Fruit fly (Drosophila melanogaster) whole organism, prepupa: ENCODE data around the gene CG42570.

Experiments used
- Blimp-1 ChIP-seq: fragments of 200-800 bp; sonication (Bioruptor generic); optimal IDR thresholded peaks from 3 replicates; lab custom pipeline; 2017; ENCODE audit warnings: missing biosample characterization, missing genetic modification characterization, mild to moderate bottlenecking, moderate library complexity, missing genetic modification reagents
- CG10631 ChIP-seq: fragments of 200-800 bp; sonication (Bioruptor generic); optimal IDR thresholded peaks from 2 replicates; lab custom pipeline; 2016; ENCODE audit warnings: missing biosample characterization, missing genetic modification characterization
- CG8632 ChIP-seq: fragments of 200-800 bp; sonication (Bioruptor generic); optimal IDR thresholded peaks from 3 replicates; lab custom pipeline; 2016; ENCODE audit warnings: missing biosample characterization, missing genetic modification characterization
- Hr39 ChIP-seq: fragments of 200-800 bp; sonication (Bioruptor generic); optimal IDR thresholded peaks from 2 replicates; lab custom pipeline; 2016; ENCODE audit warnings: missing biosample characterization, missing genetic modification characterization
- Lpt ChIP-seq: fragments of 200-800 bp; sonication (Bioruptor generic); optimal IDR thresholded peaks from 3 replicates; lab custom pipeline; 2016; ENCODE audit warnings: missing biosample characterization, missing genetic modification characterization
- Sox14 ChIP-seq: fragments of 200-800 bp; sonication (Bioruptor generic); optimal IDR thresholded peaks from 3 replicates; lab custom pipeline; 2016; ENCODE audit warnings: missing biosample characterization, missing genetic modification characterization
- svp ChIP-seq: fragments of 200-800 bp; sonication (Bioruptor generic); peaks from one replicate; lab custom pipeline; 2016; ENCODE audit warnings: missing biosample characterization, missing genetic modification characterization

DNA sequence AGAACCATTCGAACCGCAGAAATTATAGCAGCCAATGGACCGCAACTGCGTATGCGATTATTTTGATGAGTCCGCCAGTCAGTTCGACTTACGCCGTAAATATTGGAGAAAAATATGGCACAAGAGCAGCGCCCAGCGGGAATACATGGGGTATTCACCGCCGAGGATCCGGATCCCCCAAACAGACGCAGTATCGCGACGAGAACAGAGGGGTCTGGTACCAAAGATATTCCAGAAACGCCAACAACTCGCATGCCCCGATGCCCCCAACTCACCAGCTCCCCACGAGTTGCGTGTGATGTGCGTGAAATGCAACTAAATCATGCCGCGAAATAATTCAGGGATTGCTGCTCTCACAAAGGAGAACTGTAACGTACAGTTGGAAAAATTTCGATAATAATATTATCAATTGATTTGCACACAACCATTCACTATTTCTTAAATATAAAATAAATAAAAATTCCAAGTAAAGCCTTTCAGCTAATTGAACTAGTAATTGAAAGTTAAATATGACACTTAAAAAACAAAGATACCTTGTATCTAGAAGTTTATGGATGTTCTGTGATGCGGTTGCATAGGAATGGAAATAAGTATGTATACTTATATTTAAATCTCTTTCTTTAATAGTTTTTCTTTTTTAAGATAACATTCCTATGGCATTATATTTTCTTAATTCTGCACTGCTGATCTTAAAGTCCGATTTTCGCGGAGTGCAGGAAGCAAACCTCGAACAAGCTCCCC, 45.0 kb downstream of the CG42570 start:
- TF ChIP-seq CG8632 (peak; percentile 64), Hr39 (GFP tag; lab: Kevin White, UChicago) (peak; percentile 50), svp (GFP tag; lab: Kevin White, UChicago) (peak; percentile 86), Sox14 (GFP tag; lab: Kevin White, UChicago) (peak; percentile 42), Lpt (GFP tag; lab: Kevin White, UChicago) (peak; percentile 6), Blimp-1 (GFP tag; lab: Kevin White, UChicago) (peak; percentile 68), CG10631 (GFP tag; lab: Kevin White, UChicago) (peak; percentile 80)
